Fruit fly (Drosophila melanogaster) whole organism, embryonic: ENCODE data around the gene Snmp2.
A peak's percentile ranks its signal among the peaks of the same experiment; 100 is the strongest.

Source experiments
- BEAF-32 ChIP-seq: fragments of 200-800 bp; sonication (Bioruptor generic); optimal IDR thresholded peaks from 3 replicates; lab custom pipeline; 2017; ENCODE audit warnings: missing biosample characterization, missing genetic modification characterization, mild to moderate bottlenecking, moderate library complexity, missing genetic modification reagents
- CG10267 ChIP-seq: fragments of 200-800 bp; sonication (Bioruptor generic); optimal IDR thresholded peaks from 2 replicates; lab custom pipeline; 2018; ENCODE audit warnings: missing biosample characterization, mild to moderate bottlenecking, missing genetic modification characterization, moderate library complexity
- CG11456 ChIP-seq: fragments of 200-800 bp; sonication (Bioruptor generic); IDR thresholded peaks from 3 replicates; pipeline ENCODE4 v1.3.6; 2022; ENCODE audit warnings: missing biosample characterization, missing genetic modification characterization
- CG12236 ChIP-seq: fragments of 200-800 bp; sonication (Bioruptor generic); optimal IDR thresholded peaks from 2 replicates; lab custom pipeline; 2016; ENCODE audit warnings: missing biosample characterization, missing genetic modification characterization
- CG1233 ChIP-seq: fragments of 200-800 bp; sonication (Bioruptor generic); optimal IDR thresholded peaks from 4 replicates; lab custom pipeline; 2018; ENCODE audit warnings: missing biosample characterization, mild to moderate bottlenecking, missing genetic modification characterization
- CG14860 ChIP-seq: fragments of 200-800 bp; sonication (Bioruptor generic); IDR thresholded peaks from 3 replicates; pipeline ENCODE4 v1.3.6; 2022; ENCODE audit warnings: missing biosample characterization, missing genetic modification characterization; ENCODE audit not compliant: partially characterized antibody
- CG15601 ChIP-seq: fragments of 200-800 bp; sonication (Bioruptor generic); optimal IDR thresholded peaks from 3 replicates; lab custom pipeline; 2019; ENCODE audit warnings: missing biosample characterization, mild to moderate bottlenecking, missing genetic modification characterization, moderate library complexity
- CG17912 ChIP-seq: fragments of 200-800 bp; sonication (Bioruptor generic); optimal IDR thresholded peaks from 2 replicates; lab custom pipeline; 2018; ENCODE audit warnings: missing biosample characterization, mild to moderate bottlenecking, missing genetic modification characterization
- CG1792 ChIP-seq: fragments of 200-800 bp; sonication (Bioruptor generic); optimal IDR thresholded peaks from 2 replicates; lab custom pipeline; 2016; ENCODE audit warnings: missing biosample characterization, missing genetic modification characterization
- CG2116 ChIP-seq: fragments of 200-800 bp; sonication (Bioruptor generic); optimal IDR thresholded peaks from 3 replicates; lab custom pipeline; 2018; ENCODE audit warnings: missing biosample characterization, mild to moderate bottlenecking, missing genetic modification characterization
- CG2712 ChIP-seq: fragments of 200-800 bp; optimal IDR thresholded peaks from 3 replicates; lab custom pipeline; 2019; ENCODE audit warnings: missing biosample characterization, mild to moderate bottlenecking, missing genetic modification characterization, moderate library complexity
- CG2875 ChIP-seq: fragments of 200-800 bp; sonication (Bioruptor generic); optimal IDR thresholded peaks from 2 replicates; lab custom pipeline; 2017; ENCODE audit warnings: missing biosample characterization, mild to moderate bottlenecking, missing genetic modification characterization, missing genetic modification reagents
- CG30403 ChIP-seq: fragments of 200-800 bp; sonication (Bioruptor generic); optimal IDR thresholded peaks from 3 replicates; lab custom pipeline; 2016; ENCODE audit warnings: missing biosample characterization, missing genetic modification characterization
- CG31224 ChIP-seq: fragments of 200-800 bp; sonication (Bioruptor generic); IDR thresholded peaks from 2 replicates; pipeline ENCODE4 v1.3.6; 2022; ENCODE audit warnings: missing biosample characterization, missing genetic modification characterization
- CG4328 ChIP-seq: fragments of 200-800 bp; sonication (Bioruptor generic); optimal IDR thresholded peaks from 3 replicates; lab custom pipeline; 2017; ENCODE audit warnings: missing biosample characterization, missing genetic modification reagents, missing genetic modification characterization
- CG6654 ChIP-seq: fragments of 200-800 bp; sonication (Bioruptor generic); optimal IDR thresholded peaks from 2 replicates; lab custom pipeline; 2017; ENCODE audit warnings: missing biosample characterization, mild to moderate bottlenecking, missing genetic modification characterization
- CG6765 ChIP-seq: fragments of 200-800 bp; sonication (Bioruptor generic); optimal IDR thresholded peaks from 3 replicates; lab custom pipeline; 2017; ENCODE audit warnings: missing biosample characterization, mild to moderate bottlenecking, missing genetic modification characterization
- CG7271 ChIP-seq: fragments of 200-800 bp; sonication (Bioruptor generic); optimal IDR thresholded peaks from 2 replicates; lab custom pipeline; 2018; ENCODE audit warnings: missing biosample characterization, mild to moderate bottlenecking, missing genetic modification characterization, moderate library complexity
- CG7963 ChIP-seq: fragments of 200-800 bp; sonication (Bioruptor generic); IDR thresholded peaks from 3 replicates; pipeline ENCODE4 v1.3.6; 2022; ENCODE audit warnings: missing biosample characterization, missing genetic modification characterization; ENCODE audit not compliant: partially characterized antibody
- CG9797 ChIP-seq: fragments of 200-800 bp; sonication (Bioruptor generic); optimal IDR thresholded peaks from 3 replicates; lab custom pipeline; 2018; ENCODE audit warnings: missing biosample characterization, mild to moderate bottlenecking, missing genetic modification characterization
- CG9932 ChIP-seq: fragments of 200-800 bp; sonication (Bioruptor generic); IDR thresholded peaks from 2 replicates; pipeline ENCODE4 v1.3.6; 2022; ENCODE audit warnings: missing biosample characterization, missing genetic modification characterization
- CrebB ChIP-seq: fragments of 200-800 bp; sonication (Bioruptor generic); optimal IDR thresholded peaks from 3 replicates; lab custom pipeline; 2018; ENCODE audit warnings: missing biosample characterization, mild to moderate bottlenecking, missing genetic modification characterization
- Dbx ChIP-seq: fragments of 200-800 bp; sonication (Bioruptor generic); IDR thresholded peaks from 3 replicates; pipeline ENCODE4 v1.3.6; 2022; ENCODE audit warnings: missing biosample characterization, missing genetic modification characterization
- Dip3 ChIP-seq: fragments of 200-800 bp; sonication (Bioruptor generic); optimal IDR thresholded peaks from 3 replicates; lab custom pipeline; 2016; ENCODE audit warnings: missing biosample characterization, missing genetic modification characterization
- Dref ChIP-seq: fragments of 200-800 bp; sonication (Bioruptor generic); IDR thresholded peaks from 2 replicates; pipeline ENCODE4 v1.3.6; 2022; ENCODE audit warnings: missing biosample characterization, missing genetic modification characterization
- Fer2 ChIP-seq: fragments of 200-800 bp; sonication (Bioruptor generic); optimal IDR thresholded peaks from 2 replicates; lab custom pipeline; 2018; ENCODE audit warnings: missing biosample characterization, mild to moderate bottlenecking, missing genetic modification characterization, moderate library complexity
- Fer3 ChIP-seq: fragments of 200-800 bp; sonication (Bioruptor generic); optimal IDR thresholded peaks from 2 replicates; lab custom pipeline; 2018; ENCODE audit warnings: missing biosample characterization, mild to moderate bottlenecking, missing genetic modification characterization, moderate library complexity
- Lhr ChIP-seq: fragments of 200-800 bp; sonication (Bioruptor generic); optimal IDR thresholded peaks from 3 replicates; lab custom pipeline; 2017; ENCODE audit warnings: mild to moderate bottlenecking, missing biosample characterization, missing genetic modification reagents, missing genetic modification characterization
- Myb ChIP-seq: fragments of 200-800 bp; sonication (Bioruptor generic); optimal IDR thresholded peaks from 2 replicates; lab custom pipeline; 2016; ENCODE audit warnings: missing biosample characterization, missing genetic modification characterization
- Ssrp ChIP-seq: fragments of 200-800 bp; sonication (Bioruptor generic); optimal IDR thresholded peaks from 2 replicates; lab custom pipeline; 2018; ENCODE audit warnings: missing biosample characterization, mild to moderate bottlenecking, missing genetic modification characterization, moderate library complexity
- Vsx1 ChIP-seq: fragments of 200-800 bp; sonication (Bioruptor generic); optimal IDR thresholded peaks from 2 replicates; lab custom pipeline; 2017; ENCODE audit warnings: missing biosample characterization, mild to moderate bottlenecking, missing genetic modification characterization, missing genetic modification reagents
- ac ChIP-seq: fragments of 200-800 bp; sonication (Bioruptor generic); optimal IDR thresholded peaks from 3 replicates; lab custom pipeline; 2017; ENCODE audit warnings: missing biosample characterization, mild to moderate bottlenecking, missing genetic modification characterization
- amos ChIP-seq: fragments of 200-800 bp; sonication (Bioruptor generic); IDR thresholded peaks from 2 replicates; pipeline ENCODE4 v1.3.6; 2022; ENCODE audit warnings: missing biosample characterization, missing genetic modification characterization; ENCODE audit not compliant: partially characterized antibody
- bbx ChIP-seq: fragments of 200-800 bp; sonication (Bioruptor generic); IDR thresholded peaks from 2 replicates; pipeline ENCODE4 v1.3.6; 2022; ENCODE audit warnings: missing biosample characterization, missing genetic modification characterization; ENCODE audit not compliant: partially characterized antibody
- crp ChIP-seq, 2 experiments: fragments of 200-800 bp; sonication (Bioruptor generic); optimal IDR thresholded peaks; 2 replicates in 1 of 2; 3 replicates in 1 of 2; lab custom pipeline; 2017; ENCODE audit warnings: missing biosample characterization in 2 of 2, missing genetic modification characterization in 2 of 2, mild to moderate bottlenecking in 1 of 2, moderate library complexity in 1 of 2
- dan ChIP-seq: fragments of 200-800 bp; sonication (Bioruptor generic); IDR thresholded peaks from 2 replicates; pipeline ENCODE4 v1.3.6; 2022; ENCODE audit warnings: missing biosample characterization, missing genetic modification characterization
- dm ChIP-seq: fragments of 200-800 bp; sonication (Bioruptor generic); optimal IDR thresholded peaks from 3 replicates; lab custom pipeline; 2016; ENCODE audit warnings: missing biosample characterization, missing genetic modification characterization
- dysf ChIP-seq: fragments of 200-800 bp; sonication (Bioruptor generic); IDR thresholded peaks from 3 replicates; pipeline ENCODE4 v1.3.6; 2022; ENCODE audit warnings: missing biosample characterization, missing genetic modification characterization
- ftz-f1 ChIP-seq: fragments of 200-800 bp; sonication (Bioruptor generic); optimal IDR thresholded peaks from 2 replicates; lab custom pipeline; 2016; ENCODE audit warnings: missing biosample characterization, missing genetic modification characterization
- hbn ChIP-seq: fragments of 200-800 bp; sonication (Bioruptor generic); IDR thresholded peaks from 2 replicates; pipeline ENCODE4 v1.3.6; 2022; ENCODE audit warnings: missing biosample characterization, missing genetic modification characterization; ENCODE audit not compliant: partially characterized antibody
- lilli ChIP-seq: fragments of 200-800 bp; sonication (Bioruptor generic); optimal IDR thresholded peaks from 3 replicates; lab custom pipeline; 2016; ENCODE audit warnings: missing biosample characterization, missing genetic modification characterization
- lmd ChIP-seq: fragments of 200-800 bp; sonication (Bioruptor generic); IDR thresholded peaks from 2 replicates; pipeline ENCODE4 v1.3.6; 2022; ENCODE audit warnings: missing biosample characterization, missing genetic modification characterization
- nau ChIP-seq: fragments of 200-800 bp; sonication (Bioruptor generic); optimal IDR thresholded peaks from 3 replicates; lab custom pipeline; 2017; ENCODE audit warnings: missing biosample characterization, mild to moderate bottlenecking, missing genetic modification characterization, missing genetic modification reagents
- pzg ChIP-seq: fragments of 200-800 bp; sonication (Bioruptor generic); optimal IDR thresholded peaks from 3 replicates; lab custom pipeline; 2018; ENCODE audit warnings: missing biosample characterization, mild to moderate bottlenecking, missing genetic modification characterization, moderate library complexity
- sd ChIP-seq: fragments of 200-800 bp; sonication (Bioruptor generic); optimal IDR thresholded peaks from 3 replicates; lab custom pipeline; 2018; ENCODE audit warnings: missing biosample characterization, mild to moderate bottlenecking, missing genetic modification characterization, moderate library complexity
- slbo ChIP-seq: fragments of 200-800 bp; sonication (Bioruptor generic); IDR thresholded peaks from 2 replicates; pipeline ENCODE4 v1.3.6; 2022; ENCODE audit warnings: missing biosample characterization, missing genetic modification characterization
- sna ChIP-seq: fragments of 200-800 bp; sonication (Bioruptor generic); IDR thresholded peaks from 2 replicates; pipeline ENCODE4 v1.3.6; 2022; ENCODE audit warnings: missing biosample characterization, missing genetic modification characterization; ENCODE audit not compliant: partially characterized antibody
- stwl ChIP-seq: fragments of 200-800 bp; sonication (Bioruptor generic); optimal IDR thresholded peaks from 3 replicates; lab custom pipeline; 2018; ENCODE audit warnings: missing biosample characterization, mild to moderate bottlenecking, missing genetic modification characterization, moderate library complexity
- tna ChIP-seq: fragments of 200-800 bp; sonication (Bioruptor generic); IDR thresholded peaks from 2 replicates; pipeline ENCODE4 v1.3.6; 2022; ENCODE audit warnings: missing biosample characterization, missing genetic modification characterization; ENCODE audit not compliant: partially characterized antibody
- vvl ChIP-seq: fragments of 200-800 bp; sonication (Bioruptor generic); IDR thresholded peaks from 2 replicates; pipeline ENCODE4 v1.3.6; 2022; ENCODE audit warnings: missing biosample characterization, missing genetic modification characterization

Snmp2 gene

dm6 chr3L:7726285-7726684 is 16.6 kb downstream of the Snmp2 start, which contains the start of gene CG7457 (continued):
- TF ChIP-seq dysf (GFP tag; lab: Robert Waterston, UW) (no peak), Vsx1 (GFP tag; lab: Kevin White, UChicago) (no peak), Lhr (GFP tag; lab: Kevin White, UChicago) (peak; percentile 28), CG17912 (GFP tag; lab: Kevin White, UChicago) (no peak), CG6765 (GFP tag; lab: Kevin White, UChicago) (no peak), nau (GFP tag; lab: Kevin White, UChicago) (no peak), Fer2 (no peak), stwl (peak; percentile 95), CG7963 (peak; percentile 90), CG14860 (peak; percentile 92), lmd (no peak), ac (GFP tag; lab: Kevin White, UChicago) (no peak), slbo (peak; percentile 18; the same call in 1 of the 2 replicates), Myb (GFP tag; lab: Kevin White, UChicago) (peak; percentile 69), CG9932 (peak; percentile 25; the same call in 1 of the 2 replicates), CG6654 (GFP tag; lab: Kevin White, UChicago) (no peak), Ssrp (no peak), lilli (GFP tag; lab: Kevin White, UChicago) (no peak), pzg (GFP tag; lab: Kevin White, UChicago) (peak; percentile 46), CG2712 (tag; lab: Kevin White, UChicago) (no peak), CG12236 (GFP tag; lab: Kevin White, UChicago) (no peak), CrebB (tag; lab: Kevin White, UChicago) (no peak), CG30403 (GFP tag; lab: Kevin White, UChicago) (no peak), CG1233 (GFP tag; lab: Kevin White, UChicago) (no peak), crp (GFP tag; optimal IDR thresholded peaks at IDR 0.05; lab: Kevin White, UChicago) (peak in 1 of 2 experiments; percentile 23), CG7271 (tag; lab: Kevin White, UChicago) (no peak), hbn (GFP tag; lab: Robert Waterston, UW) (peak; percentile 93), CG1792 (GFP tag; lab: Kevin White, UChicago) (no peak), CG2875 (GFP tag; lab: Kevin White, UChicago) (no peak), tna (GFP tag; lab: Robert Waterston, UW) (peak; percentile 91), dm (GFP tag; lab: Kevin White, UChicago) (no peak), CG2116 (GFP tag; lab: Kevin White, UChicago) (peak; percentile 59), vvl (GFP tag; lab: Robert Waterston, UW) (peak; percentile 75), Dbx (GFP tag; lab: Robert Waterston, UW) (no peak), Dref (GFP tag; lab: Robert Waterston, UW) (peak; percentile 94), CG11456 (no peak), CG10267 (peak; percentile 10), ftz-f1 (GFP tag; lab: Kevin White, UChicago) (no peak), CG4328 (GFP tag; lab: Kevin White, UChicago) (no peak), amos (peak; percentile 96), CG15601 (tag; lab: Kevin White, UChicago) (peak; percentile 54), BEAF-32 (GFP tag; lab: Kevin White, UChicago) (peak; percentile 90), bbx (peak; percentile 95), CG9797 (GFP tag; lab: Kevin White, UChicago) (peak; percentile 37), dan (no peak), sna (GFP tag; lab: Robert Waterston, UW) (peak; percentile 93), Dip3 (no peak), sd (peak; percentile 73), CG31224 (GFP tag; lab: Robert Waterston, UW) (no peak), Fer3 (tag; lab: Kevin White, UChicago) (no peak)
